Fruit fly (Drosophila melanogaster) whole organism, adult: Measurements from ENCODE around the gene CG31050.
A peak's percentile ranks its signal among the peaks of the same experiment; 100 is the strongest.

ENCODE experiments used
- CG11617 ChIP-seq: fragments of 200-800 bp; sonication (Bioruptor generic); optimal IDR thresholded peaks from 2 replicates; lab custom pipeline; 2017; ENCODE audit warnings: mild to moderate bottlenecking, missing biosample characterization, missing genetic modification reagents, missing genetic modification characterization
- CG12768 ChIP-seq: fragments of 200-800 bp; sonication (Bioruptor generic); optimal IDR thresholded peaks from 2 replicates; lab custom pipeline; 2017; ENCODE audit warnings: missing biosample characterization, missing genetic modification characterization, mild to moderate bottlenecking, moderate library complexity, missing genetic modification reagents
- CG14711 ChIP-seq: fragments of 200-800 bp; sonication (Bioruptor generic); optimal IDR thresholded peaks from 2 replicates; lab custom pipeline; 2018; ENCODE audit warnings: missing biosample characterization, mild to moderate bottlenecking, missing genetic modification characterization, moderate library complexity
- CG1620 ChIP-seq: fragments of 200-800 bp; sonication (Bioruptor generic); optimal IDR thresholded peaks from 2 replicates; lab custom pipeline; 2016; ENCODE audit warnings: missing biosample characterization, missing genetic modification characterization
- CG33017 ChIP-seq: fragments of 200-800 bp; sonication (Bioruptor generic); optimal IDR thresholded peaks from 2 replicates; lab custom pipeline; 2018; ENCODE audit warnings: missing biosample characterization, mild to moderate bottlenecking, missing genetic modification characterization, moderate library complexity
- CG5204 ChIP-seq: fragments of 200-800 bp; sonication (Bioruptor generic); optimal IDR thresholded peaks from 2 replicates; lab custom pipeline; 2016; ENCODE audit warnings: missing biosample characterization, missing genetic modification characterization
- CG7045 ChIP-seq: fragments of 200-800 bp; sonication (Bioruptor generic); optimal IDR thresholded peaks from 2 replicates; lab custom pipeline; 2017; ENCODE audit warnings: missing biosample characterization, mild to moderate bottlenecking, missing genetic modification characterization
- CG7101 ChIP-seq: fragments of 200-800 bp; sonication (Bioruptor generic); optimal IDR thresholded peaks from 2 replicates; lab custom pipeline; 2018; ENCODE audit warnings: missing biosample characterization, mild to moderate bottlenecking, missing genetic modification characterization, moderate library complexity
- Clk ChIP-seq: fragments of 200-800 bp; sonication (Bioruptor generic); optimal IDR thresholded peaks from 2 replicates; lab custom pipeline; 2017; ENCODE audit warnings: missing biosample characterization, missing genetic modification characterization
- Crg-1 ChIP-seq: fragments of 200-800 bp; sonication (Bioruptor generic); optimal IDR thresholded peaks from 2 replicates; lab custom pipeline; 2016; ENCODE audit warnings: missing biosample characterization, missing genetic modification characterization
- Hr96 ChIP-seq: fragments of 200-800 bp; sonication (Bioruptor generic); optimal IDR thresholded peaks from 2 replicates; lab custom pipeline; 2016; ENCODE audit warnings: missing biosample characterization, missing genetic modification characterization
- Mnt ChIP-seq: fragments of 200-800 bp; sonication (Bioruptor generic); optimal IDR thresholded peaks from 2 replicates; lab custom pipeline; 2016; ENCODE audit warnings: missing biosample characterization, mild to moderate bottlenecking, missing genetic modification characterization
- bab1 ChIP-seq: fragments of 200-800 bp; sonication (Bioruptor generic); optimal IDR thresholded peaks from 3 replicates; lab custom pipeline; 2019; ENCODE audit warnings: missing biosample characterization, mild to moderate bottlenecking, missing genetic modification characterization, moderate library complexity
- cic ChIP-seq: fragments of 200-800 bp; sonication (Bioruptor generic); optimal IDR thresholded peaks from 2 replicates; lab custom pipeline; 2017; ENCODE audit warnings: missing biosample characterization, mild to moderate bottlenecking, missing genetic modification characterization, moderate library complexity
- cnc ChIP-seq, 2 experiments: fragments of >200 bp; optimal IDR thresholded peaks; 2 replicates each; lab custom pipeline; 2017
- kay ChIP-seq: fragments of 200-800 bp; sonication (Bioruptor generic); peaks from one replicate; lab custom pipeline; 2016; ENCODE audit warnings: missing biosample characterization, missing genetic modification characterization, borderline replicate concordance
- ovo ChIP-seq: fragments of 200-800 bp; sonication (Bioruptor generic); optimal IDR thresholded peaks from 2 replicates; lab custom pipeline; 2016; ENCODE audit warnings: missing biosample characterization, missing genetic modification characterization
- pad ChIP-seq: fragments of 200-800 bp; sonication (Bioruptor generic); optimal IDR thresholded peaks from 3 replicates; lab custom pipeline; 2017; ENCODE audit warnings: missing biosample characterization, missing genetic modification characterization, mild to moderate bottlenecking, moderate library complexity, missing genetic modification reagents
- tj ChIP-seq: fragments of 200-800 bp; sonication (Bioruptor generic); optimal IDR thresholded peaks from 3 replicates; lab custom pipeline; 2017; ENCODE audit warnings: missing biosample characterization, mild to moderate bottlenecking, missing genetic modification characterization, moderate library complexity
- toe ChIP-seq: fragments of 200-800 bp; sonication (Bioruptor generic); optimal IDR thresholded peaks from 2 replicates; lab custom pipeline; 2016; ENCODE audit warnings: missing biosample characterization, missing genetic modification characterization

CG31050 gene

dm6 chr3R:28677527-28678134 lies 27.4 kb upstream of the CG31050 start:
- TF ChIP-seq bab1 (peak; percentile 20), toe (no peak), ovo (GFP tag; lab: Kevin White, UChicago) (peak; percentile 20), CG12768 (GFP tag; lab: Kevin White, UChicago) (no peak), CG7101 (tag; lab: Kevin White, UChicago) (peak; percentile 7), CG11617 (no peak), CG14711 (tag; lab: Kevin White, UChicago) (peak; percentile 1), Crg-1 (no peak), Mnt (no peak), kay (GFP tag; lab: Kevin White, UChicago) (peak; percentile 83), CG33017 (tag; lab: Kevin White, UChicago) (peak; percentile 13)

- TF ChIP-seq CG14711 (tag; lab: Kevin White, UChicago) (no peak), bab1 (no peak), CG33017 (tag; lab: Kevin White, UChicago) (no peak), Mnt (no peak), kay (GFP tag; lab: Kevin White, UChicago) (no peak), cic (GFP tag; lab: Kevin White, UChicago) (no peak), CG1620 (GFP tag; lab: Kevin White, UChicago) (no peak), CG7045 (GFP tag; lab: Kevin White, UChicago) (no peak), cnc (optimal IDR thresholded peaks at IDR 0.05; lab: Kevin White, UChicago) (no peak), CG11617 (no peak), CG12768 (GFP tag; lab: Kevin White, UChicago) (no peak), Crg-1 (no peak), toe (no peak), tj (GFP tag; lab: Kevin White, UChicago) (no peak), ovo (GFP tag; lab: Kevin White, UChicago) (no peak), CG7101 (tag; lab: Kevin White, UChicago) (no peak), Clk (GFP tag; lab: Kevin White, UChicago) (no peak), Hr96 (no peak), pad (GFP tag; lab: Kevin White, UChicago) (no peak), CG5204 (no peak)
These were observed 26.7 kb upstream of the CG31050 start for dm6 chr3R:28676870-28677526.

- TF ChIP-seq CG12768 (GFP tag; lab: Kevin White, UChicago) (no peak), Clk (GFP tag; lab: Kevin White, UChicago) (no peak), tj (GFP tag; lab: Kevin White, UChicago) (no peak)
These were observed 24.5 kb upstream of the CG31050 start, which contains the start of gene snu for dm6 chr3R:28674788-28675187. Gene snu, plus strand, starts transcription at chr3R:28675041.

dm6 chr3R:28672134-28672533 lies 21.9 kb upstream of the CG31050 start:
- TF ChIP-seq ovo (GFP tag; lab: Kevin White, UChicago) (no peak), CG11617 (no peak), CG33017 (tag; lab: Kevin White, UChicago) (no peak), bab1 (no peak), toe (peak; percentile 79), kay (GFP tag; lab: Kevin White, UChicago) (no peak), tj (GFP tag; lab: Kevin White, UChicago) (no peak), CG12768 (GFP tag; lab: Kevin White, UChicago) (no peak), Crg-1 (peak; percentile 29), CG7045 (GFP tag; lab: Kevin White, UChicago) (peak; percentile 17), CG5204 (peak; percentile 59), Mnt (peak; percentile 45), pad (GFP tag; lab: Kevin White, UChicago) (peak; percentile 62), Hr96 (peak; percentile 75), cic (GFP tag; lab: Kevin White, UChicago) (no peak), CG7101 (tag; lab: Kevin White, UChicago) (peak; percentile 54), CG1620 (GFP tag; lab: Kevin White, UChicago) (peak; percentile 73), cnc (optimal IDR thresholded peaks at IDR 0.05; lab: Kevin White, UChicago) (no peak), CG14711 (tag; lab: Kevin White, UChicago) (peak; percentile 35)

dm6 chr3R:28670404-28670803 lies 20.1 kb upstream of the CG31050 start, which contains the start of gene Sid:
Gene Sid, plus strand, starts transcription at chr3R:28670704.
- TF ChIP-seq Crg-1 (no peak), CG7045 (GFP tag; lab: Kevin White, UChicago) (no peak), CG1620 (GFP tag; lab: Kevin White, UChicago) (no peak), pad (GFP tag; lab: Kevin White, UChicago) (no peak), Hr96 (no peak), cic (GFP tag; lab: Kevin White, UChicago) (no peak), toe (no peak), CG11617 (no peak), ovo (GFP tag; lab: Kevin White, UChicago) (no peak), Mnt (no peak), CG5204 (no peak), Clk (GFP tag; lab: Kevin White, UChicago) (no peak), CG33017 (tag; lab: Kevin White, UChicago) (no peak), kay (GFP tag; lab: Kevin White, UChicago) (no peak), CG14711 (tag; lab: Kevin White, UChicago) (no peak), tj (GFP tag; lab: Kevin White, UChicago) (no peak)

- TF ChIP-seq ovo (GFP tag; lab: Kevin White, UChicago) (no peak), kay (GFP tag; lab: Kevin White, UChicago) (peak; percentile 27)
These were observed 18.6 kb upstream of the CG31050 start, which contains the start of gene CG33346 for dm6 chr3R:28668854-28669253. Gene CG33346, plus strand, starts transcription at chr3R:28669233.
